Worm (Caenorhabditis elegans): ENCODE data around the gene str-103.

DNA sequence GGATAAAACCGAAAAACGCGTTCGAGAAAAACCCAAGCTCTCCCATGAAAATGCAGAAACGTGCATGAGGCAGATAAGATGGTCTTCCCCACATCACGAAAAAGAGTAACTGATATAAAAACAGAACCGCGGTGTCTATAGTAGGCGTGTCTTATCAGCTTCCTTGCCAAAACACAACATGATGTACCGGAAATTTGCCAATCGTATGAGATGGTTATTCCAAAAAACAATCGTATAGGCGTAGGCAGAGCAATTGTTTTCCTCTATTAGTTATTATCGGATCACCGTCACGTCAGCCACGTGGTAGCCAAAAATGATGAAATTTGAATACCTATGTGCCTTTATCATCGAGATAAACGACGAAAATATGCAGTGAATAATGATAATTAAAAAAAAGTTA, 19.1 kb downstream of the str-103 start, which contains the start of gene str-7:
- TF ChIP-seq tab-1 (GFP tag; IDR thresholded peaks at IDR 0.05): no peak
- TF ChIP-seq ref-1 (GFP tag; conservative IDR thresholded peaks at IDR 0.05): no peak

Measured in whole organism, midembryonic.